Fruit fly (Drosophila melanogaster): ENCODE measurements around the gene CG32856.

The CG32856 gene

dm6 chr3R:16008300-16008699 lies 43.1 kb upstream of the CG32856 start (continued):
- TF ChIP-seq CG34376 (GFP tag; optimal IDR thresholded peaks at IDR 0.05) = peak; percentile 58
- no peak for TF ChIP-seq fd64A (GFP tag; optimal IDR thresholded peaks at IDR 0.05)
- TF ChIP-seq z (GFP tag; IDR thresholded peaks at IDR 0.05) = no peak
- no peak for TF ChIP-seq dysf (GFP tag; IDR thresholded peaks at IDR 0.05)
- no peak for TF ChIP-seq CG12236 (GFP tag; optimal IDR thresholded peaks at IDR 0.05)
- TF ChIP-seq h (optimal IDR thresholded peaks at IDR 0.05) = no peak
- no peak for TF ChIP-seq CG18262 (tag; optimal IDR thresholded peaks at IDR 0.05)
- TF ChIP-seq HLH4C (GFP tag; IDR thresholded peaks at IDR 0.05; ENCODE audit: partially characterized antibody) = no peak
- TF ChIP-seq shn (GFP tag; optimal IDR thresholded peaks at IDR 0.05) = no peak
- TF ChIP-seq CG11696 (GFP tag; IDR thresholded peaks at IDR 0.05) = no peak
- peak; percentile 92 for TF ChIP-seq GATAe (GFP tag; conservative IDR thresholded peaks at IDR 0.05)
- TF ChIP-seq mirr (GFP tag; optimal IDR thresholded peaks at IDR 0.05) = peak; percentile 28
- TF ChIP-seq fu2 (GFP tag; optimal IDR thresholded peaks at IDR 0.05) = no peak
- TF ChIP-seq dmrt99B (tag; optimal IDR thresholded peaks at IDR 0.05) = no peak
- no peak for TF ChIP-seq pros (GFP tag; optimal IDR thresholded peaks at IDR 0.05)
- TF ChIP-seq pum (GFP tag; optimal IDR thresholded peaks at IDR 0.05) = no peak
- no peak for TF ChIP-seq ara (GFP tag; IDR thresholded peaks at IDR 0.05)
- TF ChIP-seq CG42726 (GFP tag; IDR thresholded peaks at IDR 0.05; ENCODE audit: partially characterized antibody) = no peak
- no peak for TF ChIP-seq CG12769 (tag; optimal IDR thresholded peaks at IDR 0.05)
- TF ChIP-seq CG9932 (GFP tag; IDR thresholded peaks at IDR 0.05) = no peak
- no peak for TF ChIP-seq Fer3 (tag; optimal IDR thresholded peaks at IDR 0.05)
- no peak for TF ChIP-seq sqz (GFP tag; optimal IDR thresholded peaks at IDR 0.05)
- peak; percentile 52 for TF ChIP-seq CG10543 (GFP tag; optimal IDR thresholded peaks at IDR 0.05)
- peak; percentile 92 for TF ChIP-seq sug (tag; optimal IDR thresholded peaks at IDR 0.05)
- TF ChIP-seq CG34224 (GFP tag; IDR thresholded peaks at IDR 0.05; ENCODE audit: partially characterized antibody) = no peak
- no peak for TF ChIP-seq usp (GFP tag; optimal IDR thresholded peaks at IDR 0.05)
- no peak for TF ChIP-seq Sin3A (optimal IDR thresholded peaks at IDR 0.05)
- TF ChIP-seq pho (GFP tag; optimal IDR thresholded peaks at IDR 0.05) = no peak
- no peak for TF ChIP-seq CG9817 (tag; optimal IDR thresholded peaks at IDR 0.05)
- TF ChIP-seq Hr78 (GFP tag; optimal IDR thresholded peaks at IDR 0.05) = peak in 1 of 2 experiments; percentile 23
- TF ChIP-seq CG3065 (GFP tag; optimal IDR thresholded peaks at IDR 0.05) = no peak
- TF ChIP-seq CG3847 (GFP tag; IDR thresholded peaks at IDR 0.05) = no peak
- TF ChIP-seq ATbp (GFP tag; optimal IDR thresholded peaks at IDR 0.05) = no peak
- TF ChIP-seq BtbVII (GFP tag; optimal IDR thresholded peaks at IDR 0.05) = peak; percentile 16
- no peak for TF ChIP-seq knrl (GFP tag; IDR thresholded peaks at IDR 0.05; ENCODE audit: partially characterized antibody)
- no peak for TF ChIP-seq CG3407 (GFP tag; optimal IDR thresholded peaks at IDR 0.05)
- TF ChIP-seq zen (tag; optimal IDR thresholded peaks at IDR 0.05) = no peak
- no peak for TF ChIP-seq CG2202 (tag; optimal IDR thresholded peaks at IDR 0.05)
- 0 out of 4 replicates have a peak, but pooled peaks have one; percentile 19 for TF ChIP-seq chinmo (GFP tag; IDR thresholded peaks at IDR 0.05; ENCODE audit: partially characterized antibody)
- no peak for TF ChIP-seq CG8089 (GFP tag; optimal IDR thresholded peaks at IDR 0.05)
- no peak for TF ChIP-seq CG17612 (GFP tag; IDR thresholded peaks at IDR 0.05)
- no peak for TF ChIP-seq CkIIα-i1 (GFP tag; IDR thresholded peaks at IDR 0.05)
- no peak for TF ChIP-seq slou (GFP tag; optimal IDR thresholded peaks at IDR 0.05)
- no peak for TF ChIP-seq CG17186 (GFP tag; optimal IDR thresholded peaks at IDR 0.05)
- TF ChIP-seq CG7372 (GFP tag; IDR thresholded peaks at IDR 0.05) = no peak
- peak; percentile 58 for TF ChIP-seq sd (tag; optimal IDR thresholded peaks at IDR 0.05)
- TF ChIP-seq luna (GFP tag; optimal IDR thresholded peaks at IDR 0.05) = no peak
- no peak for TF ChIP-seq NC2β (GFP tag; optimal IDR thresholded peaks at IDR 0.05)
- no peak for TF ChIP-seq bigmax (GFP tag; optimal IDR thresholded peaks at IDR 0.05)

All from whole organism, embryonic.